Worm (Caenorhabditis elegans): Measurements from ENCODE around the gene sphr-1.
A peak's percentile ranks its signal among the peaks of the same experiment; 100 is the strongest.

DNA sequence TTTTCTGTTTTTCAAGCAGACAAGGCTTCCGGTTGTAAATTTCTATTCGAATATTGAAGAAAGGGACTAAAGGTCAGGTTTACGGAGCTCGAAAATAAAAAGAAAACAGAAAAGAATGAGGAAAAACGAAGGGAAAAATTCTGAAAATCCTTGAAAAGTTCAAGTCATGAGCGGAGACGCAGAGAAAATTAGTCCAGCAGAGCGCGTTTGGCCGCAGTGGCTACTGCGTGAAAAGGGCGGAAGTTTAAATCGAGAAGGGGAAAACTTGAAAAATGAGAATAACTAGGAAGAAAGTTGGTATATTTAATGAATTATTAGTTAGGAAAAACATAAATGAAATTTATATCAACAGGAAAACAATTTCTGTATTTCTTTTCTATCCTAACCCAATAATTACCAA is 29.0 kb downstream of the sphr-1 start:
- TF ChIP-seq unc-62 (GFP tag; optimal IDR thresholded peaks at IDR 0.05): no peak
- no peak for TF ChIP-seq egl-27 (tag; optimal IDR thresholded peaks at IDR 0.05)
- no peak for TF ChIP-seq skn-1 (tag; optimal IDR thresholded peaks at IDR 0.05)
- TF ChIP-seq lin-39 (tag; optimal IDR thresholded peaks at IDR 0.05): no peak
- no peak for TF ChIP-seq nhr-77 (tag; optimal IDR thresholded peaks at IDR 0.05)
- TF ChIP-seq unc-55 (GFP tag; optimal IDR thresholded peaks at IDR 0.05): peak; percentile 79
- TF ChIP-seq nhr-237 (tag; optimal IDR thresholded peaks at IDR 0.05): no peak
- peak; percentile 23 for TF ChIP-seq F13H6.1 (tag; optimal IDR thresholded peaks at IDR 0.05)
- TF ChIP-seq snpc-4 (tag; optimal IDR thresholded peaks at IDR 0.05): no peak
- no peak for TF ChIP-seq zag-1 (tag; optimal IDR thresholded peaks at IDR 0.05)
- TF ChIP-seq Y55F3AM.14 (GFP tag; optimal IDR thresholded peaks at IDR 0.05): no peak
- peak; percentile 49 for TF ChIP-seq nhr-129 (tag; optimal IDR thresholded peaks at IDR 0.05)

All from whole organism, L2 larva.